Fruit fly (Drosophila melanogaster): Measurements from ENCODE around the gene Elo68beta.

Gene Elo68beta

DNA sequence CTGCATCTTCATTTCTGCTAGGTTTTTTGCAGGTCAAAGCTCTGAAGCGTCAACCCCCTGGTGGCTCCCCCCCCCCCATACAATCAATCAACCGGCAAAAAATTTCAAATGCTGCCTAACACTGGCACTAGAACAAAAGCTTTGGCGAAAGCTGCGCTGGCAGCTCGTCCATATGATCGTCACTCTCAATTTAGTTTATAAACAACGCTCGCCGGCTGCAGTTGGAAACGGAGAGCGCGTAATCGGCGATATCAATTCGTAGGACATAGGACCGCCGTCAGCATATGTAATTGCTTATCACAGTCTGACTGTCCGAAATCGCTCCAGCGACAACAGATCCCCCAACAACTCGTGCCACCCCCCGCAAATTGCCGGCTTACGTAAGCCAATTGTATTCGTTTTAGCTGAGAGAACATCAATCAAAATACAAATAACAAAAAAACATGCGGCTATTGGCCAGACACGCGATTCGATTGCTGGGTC, 31.1 kb downstream of the Elo68beta start, which contains the start of gene Mocs1 (continued):
- no peak for TF ChIP-seq sim (GFP tag; IDR thresholded peaks at IDR 0.05)
- TF ChIP-seq CG30403 (GFP tag; optimal IDR thresholded peaks at IDR 0.05): no peak
- TF ChIP-seq Hr39 (optimal IDR thresholded peaks at IDR 0.05): no peak
- TF ChIP-seq otp (GFP tag; IDR thresholded peaks at IDR 0.05): 0 out of 3 replicates have a peak, but pooled peaks have one; percentile 24
- peak; percentile 96 for TF ChIP-seq crol (GFP tag; IDR thresholded peaks at IDR 0.05)
- no peak for TF ChIP-seq CG10543 (GFP tag; optimal IDR thresholded peaks at IDR 0.05)
- TF ChIP-seq tgo (GFP tag; IDR thresholded peaks at IDR 0.05): no peak; the same call in 2 of the 3 replicates
- no peak for TF ChIP-seq Stat92E (GFP tag; optimal IDR thresholded peaks at IDR 0.05)
- TF ChIP-seq CG13287 (GFP tag; IDR thresholded peaks at IDR 0.05; ENCODE audit: partially characterized antibody): peak; percentile 49; the same call in 1 of the 2 replicates
- TF ChIP-seq Sox102F (GFP tag; optimal IDR thresholded peaks at IDR 0.05): no peak
- no peak for TF ChIP-seq CG9215 (GFP tag; IDR thresholded peaks at IDR 0.05)
- TF ChIP-seq toy (GFP tag; IDR thresholded peaks at IDR 0.05): no peak
- TF ChIP-seq CG12942 (GFP tag; optimal IDR thresholded peaks at IDR 0.05): no peak
- TF ChIP-seq CG3995 (GFP tag; optimal IDR thresholded peaks at IDR 0.05): no peak
- peak; percentile 2 for TF ChIP-seq CG6683 (GFP tag; optimal IDR thresholded peaks at IDR 0.05)
- TF ChIP-seq HLHmδ (GFP tag; optimal IDR thresholded peaks at IDR 0.05): no peak
- TF ChIP-seq Hey (tag; optimal IDR thresholded peaks at IDR 0.05): no peak
- no peak for TF ChIP-seq croc (GFP tag; conservative IDR thresholded peaks at IDR 0.05)
- TF ChIP-seq CG12744 (GFP tag; optimal IDR thresholded peaks at IDR 0.05): no peak
- no peak for TF ChIP-seq CG11456 (GFP tag; IDR thresholded peaks at IDR 0.05)
- TF ChIP-seq CG2889 (GFP tag; IDR thresholded peaks at IDR 0.05): no peak
- TF ChIP-seq CG2678 (tag; optimal IDR thresholded peaks at IDR 0.05): peak; percentile 7
- no peak for TF ChIP-seq org-1 (GFP tag; optimal IDR thresholded peaks at IDR 0.05)
- TF ChIP-seq gro (GFP tag; optimal IDR thresholded peaks at IDR 0.05): peak; percentile 15
- no peak for TF ChIP-seq CG1233 (GFP tag; optimal IDR thresholded peaks at IDR 0.05)
- TF ChIP-seq pfk (GFP tag; optimal IDR thresholded peaks at IDR 0.05): no peak
- no peak for TF ChIP-seq CG12299 (tag; optimal IDR thresholded peaks at IDR 0.05)
- TF ChIP-seq ftz-f1 (GFP tag; optimal IDR thresholded peaks at IDR 0.05): peak; percentile 40
- peak; percentile 41; the same call in 1 of the 2 replicates for TF ChIP-seq MBD-R2 (GFP tag; IDR thresholded peaks at IDR 0.05)
- TF ChIP-seq pan (optimal IDR thresholded peaks at IDR 0.05): no peak
- peak in 1 of 2 experiments; percentile 14 for TF ChIP-seq pan (GFP tag; optimal IDR thresholded peaks at IDR 0.05 in 1 of 2, IDR thresholded peaks at IDR 0.05 in 1 of 2)
- no peak for TF ChIP-seq gcm (GFP tag; optimal IDR thresholded peaks at IDR 0.05)
- TF ChIP-seq dpn (GFP tag; optimal IDR thresholded peaks at IDR 0.05): no peak
- TF ChIP-seq inv (GFP tag; IDR thresholded peaks at IDR 0.05; ENCODE audit: partially characterized antibody): no peak
- TF ChIP-seq ssp (GFP tag; IDR thresholded peaks at IDR 0.05): no peak
- peak; percentile 15 for TF ChIP-seq CHES-1-like (GFP tag; optimal IDR thresholded peaks at IDR 0.05)
- no peak for TF ChIP-seq CG6765 (GFP tag; optimal IDR thresholded peaks at IDR 0.05)
- TF ChIP-seq Fer2 (tag; optimal IDR thresholded peaks at IDR 0.05): no peak
- TF ChIP-seq wdn (GFP tag; IDR thresholded peaks at IDR 0.05): peak; percentile 30; the same call in 1 of the 2 replicates
- no peak for TF ChIP-seq CG1529 (GFP tag; optimal IDR thresholded peaks at IDR 0.05)
- TF ChIP-seq hth (optimal IDR thresholded peaks at IDR 0.05): no peak
- TF ChIP-seq CG8388 (GFP tag; optimal IDR thresholded peaks at IDR 0.05): no peak
- no peak for TF ChIP-seq bsh (GFP tag; optimal IDR thresholded peaks at IDR 0.05)
- no peak for TF ChIP-seq scrt (GFP tag; optimal IDR thresholded peaks at IDR 0.05)
- TF ChIP-seq nmo (GFP tag; optimal IDR thresholded peaks at IDR 0.05): no peak
- no peak for TF ChIP-seq CG18619 (GFP tag; optimal IDR thresholded peaks at IDR 0.05)
- TF ChIP-seq CG11504 (tag; optimal IDR thresholded peaks at IDR 0.05): no peak
- TF ChIP-seq CG8765 (GFP tag; IDR thresholded peaks at IDR 0.05): no peak
- TF ChIP-seq jing (GFP tag; optimal IDR thresholded peaks at IDR 0.05): no peak
- no peak for TF ChIP-seq CG1603 (tag; optimal IDR thresholded peaks at IDR 0.05)
